Worm (Caenorhabditis elegans) whole organism, L4 larva: ENCODE results near the gene F38A5.22.

Experiments
- F10B5.3 ChIP-seq: sonication (generic microtip); optimal IDR thresholded peaks from 2 replicates; lab custom pipeline; 2016; ENCODE audit warnings: mild to moderate bottlenecking, missing genetic modification characterization, missing compliant biosample characterization
- T20F7.1 ChIP-seq: fragments of 200-800 bp; sonication (Bioruptor generic); optimal IDR thresholded peaks from 2 replicates; lab custom pipeline; 2018; ENCODE audit warnings: mild to moderate bottlenecking, missing genetic modification characterization, missing compliant biosample characterization
- T26A8.4 ChIP-seq: fragments of 200-800 bp; sonication (Bioruptor generic); IDR thresholded peaks from 2 replicates; pipeline ENCODE4 v1.3.6; 2022; ENCODE audit warnings: missing genetic modification characterization, missing compliant biosample characterization
- aha-1 ChIP-seq: fragments of 150-350 bp; peaks from one replicate; lab custom pipeline; 2014; ENCODE audit warnings: missing biosample characterization, missing genetic modification characterization
- arid-1 ChIP-seq: fragments of 200-800 bp; sonication (Bioruptor generic); conservative IDR thresholded peaks from 2 replicates; pipeline ENCODE4 v1.3.6; 2022; ENCODE audit warnings: missing genetic modification reagents, missing genetic modification characterization, missing compliant biosample characterization
- attf-4 ChIP-seq: sonication (generic microtip); optimal IDR thresholded peaks from 3 replicates; lab custom pipeline; 2017; ENCODE audit warnings: missing biosample characterization, missing genetic modification characterization
- ceh-20 ChIP-seq: fragments of 200-800 bp; sonication (Bioruptor generic); IDR thresholded peaks from 2 replicates; pipeline ENCODE4 v1.3.6; 2022; ENCODE audit warnings: missing genetic modification reagents, missing genetic modification characterization, missing compliant biosample characterization
- ceh-44 ChIP-seq: fragments of 200-800 bp; sonication (Bioruptor generic); IDR thresholded peaks from 2 replicates; pipeline ENCODE4 v1.3.6; 2022; ENCODE audit warnings: missing genetic modification reagents, missing genetic modification characterization, missing compliant biosample characterization
- ceh-82 ChIP-seq: sonication (generic microtip); optimal IDR thresholded peaks from 2 replicates; lab custom pipeline; 2017; ENCODE audit warnings: missing biosample characterization, missing genetic modification characterization
- ces-1 ChIP-seq: fragments of 150-350 bp; sonication (generic microtip); optimal IDR thresholded peaks from 4 replicates; lab custom pipeline; 2014; ENCODE audit warnings: missing biosample characterization, missing genetic modification reagents, missing genetic modification characterization
- daf-16 ChIP-seq, 3 experiments: sonication (generic microtip); optimal IDR thresholded peaks; 2 replicates each; lab custom pipeline; 2016 to 2017; ENCODE audit warnings: missing genetic modification characterization in 3 of 3, missing genetic modification reagents in 3 of 3, mild to moderate bottlenecking in 2 of 3, missing compliant biosample characterization in 2 of 3, missing biosample characterization in 1 of 3, moderate library complexity in 1 of 3
- daf-19 ChIP-seq: fragments of 200-800 bp; sonication (Bioruptor generic); conservative IDR thresholded peaks from 2 replicates; pipeline ENCODE4 v1.3.6; 2022; ENCODE audit warnings: missing genetic modification characterization, missing compliant biosample characterization
- dve-1 ChIP-seq: sonication (generic microtip); optimal IDR thresholded peaks from 2 replicates; lab custom pipeline; 2017; ENCODE audit warnings: antibody characterized with exemption, mild to moderate bottlenecking, missing genetic modification characterization, missing compliant biosample characterization; ENCODE audit not compliant: insufficient read depth
- egl-27 ChIP-seq: sonication (generic microtip); optimal IDR thresholded peaks from 3 replicates; lab custom pipeline; 2017; ENCODE audit warnings: missing biosample characterization, missing genetic modification reagents, missing genetic modification characterization
- egl-43 ChIP-seq: fragments of 200-800 bp; sonication (Bioruptor generic); IDR thresholded peaks from 2 replicates; pipeline ENCODE4 v1.3.6; 2022; ENCODE audit warnings: missing genetic modification reagents, missing genetic modification characterization, missing compliant biosample characterization
- gei-8 ChIP-seq: fragments of 200-800 bp; sonication (Bioruptor generic); optimal IDR thresholded peaks from 2 replicates; lab custom pipeline; 2018; ENCODE audit warnings: mild to moderate bottlenecking, missing genetic modification characterization, missing compliant biosample characterization
- hif-1 ChIP-seq, 2 experiments: sonication (generic microtip); optimal IDR thresholded peaks; 2 replicates each; lab custom pipeline; 2016 to 2017; ENCODE audit warnings: missing compliant biosample characterization in 2 of 2, missing genetic modification characterization in 2 of 2, missing genetic modification reagents in 2 of 2, missing genotype in 2 of 2, mild to moderate bottlenecking in 1 of 2
- hlh-11 ChIP-seq: fragments of 200-800 bp; sonication (Bioruptor generic); optimal IDR thresholded peaks from 2 replicates; lab custom pipeline; 2018; ENCODE audit warnings: mild to moderate bottlenecking, missing genetic modification characterization, missing compliant biosample characterization
- jun-1 ChIP-seq: fragments of 150-350 bp; optimal IDR thresholded peaks from 2 replicates; lab custom pipeline; 2014; ENCODE audit warnings: missing biosample characterization, missing genetic modification reagents, missing genetic modification characterization
- lin-1 ChIP-seq: fragments of 200-800 bp; sonication (Bioruptor generic); IDR thresholded peaks from 2 replicates; pipeline ENCODE4 v1.3.6; 2022; ENCODE audit warnings: missing genetic modification reagents, missing genetic modification characterization, missing compliant biosample characterization
- lin-15B ChIP-seq: fragments of 150-350 bp; sonication (generic microtip); optimal IDR thresholded peaks from 3 replicates; lab custom pipeline; 2014; ENCODE audit warnings: missing biosample characterization, missing genetic modification characterization
- lin-29 ChIP-seq: fragments of 200-800 bp; sonication (Bioruptor generic); IDR thresholded peaks from 2 replicates; pipeline ENCODE4 v1.3.6; 2022; ENCODE audit warnings: missing genetic modification reagents, missing genetic modification characterization, missing compliant biosample characterization
- lin-38 ChIP-seq: fragments of 200-800 bp; sonication (Bioruptor generic); IDR thresholded peaks from 2 replicates; pipeline ENCODE4 v1.3.6; 2022; ENCODE audit warnings: missing genetic modification reagents, missing genetic modification characterization, missing compliant biosample characterization
- lir-3 ChIP-seq: sonication (generic microtip); optimal IDR thresholded peaks from 2 replicates; lab custom pipeline; 2016; ENCODE audit warnings: mild to moderate bottlenecking, missing genetic modification characterization, missing compliant biosample characterization
- lsy-2 ChIP-seq, 2 experiments: fragments of 150-350 bp in 1 of 2; sonication (generic microtip) in 1 of 2; optimal IDR thresholded peaks; 2 replicates each; lab custom pipeline; 2014 to 2017; ENCODE audit warnings: missing biosample characterization in 2 of 2, missing genetic modification characterization in 2 of 2
- mep-1 ChIP-seq: fragments of 150-350 bp; sonication (generic microtip); optimal IDR thresholded peaks from 3 replicates; lab custom pipeline; 2014; ENCODE audit warnings: missing biosample characterization, missing genetic modification characterization
- mes-2 ChIP-seq: sonication (generic microtip); optimal IDR thresholded peaks from 2 replicates; lab custom pipeline; 2016; ENCODE audit warnings: missing genotype, mild to moderate bottlenecking, missing genetic modification characterization, missing compliant biosample characterization; ENCODE audit not compliant: poor library complexity, severe bottlenecking
- mxl-3 ChIP-seq: fragments of 200-800 bp; sonication (Bioruptor generic); optimal IDR thresholded peaks from 2 replicates; lab custom pipeline; 2018; ENCODE audit warnings: mild to moderate bottlenecking, missing genetic modification characterization, missing compliant biosample characterization
- nhr-10 ChIP-seq: fragments of 150-350 bp; optimal IDR thresholded peaks from 2 replicates; lab custom pipeline; 2014; ENCODE audit warnings: missing biosample characterization, missing genetic modification characterization
- nhr-102 ChIP-seq: sonication (generic microtip); optimal IDR thresholded peaks from 2 replicates; lab custom pipeline; 2016; ENCODE audit warnings: mild to moderate bottlenecking, missing genetic modification characterization, moderate library complexity, missing compliant biosample characterization
- nhr-237 ChIP-seq: sonication (generic microtip); optimal IDR thresholded peaks from 2 replicates; lab custom pipeline; 2017; ENCODE audit warnings: missing biosample characterization, missing genetic modification characterization
- nhr-25 ChIP-seq: sonication (generic microtip); optimal IDR thresholded peaks from 2 replicates; lab custom pipeline; 2017; ENCODE audit warnings: missing genetic modification characterization, mild to moderate bottlenecking, missing compliant biosample characterization, antibody characterized with exemption, moderate library complexity, borderline replicate concordance; ENCODE audit not compliant: insufficient read depth
- nhr-28 ChIP-seq: fragments of 150-350 bp; optimal IDR thresholded peaks from 2 replicates; lab custom pipeline; 2014; ENCODE audit warnings: missing biosample characterization, missing genetic modification characterization
- nhr-41 ChIP-seq: fragments of 200-800 bp; sonication (Bioruptor generic); IDR thresholded peaks from 2 replicates; pipeline ENCODE4 v1.3.6; 2022; ENCODE audit warnings: missing genetic modification reagents, missing genetic modification characterization, missing compliant biosample characterization
- nhr-42 ChIP-seq: fragments of 200-800 bp; sonication (Bioruptor generic); IDR thresholded peaks from 2 replicates; pipeline ENCODE4 v1.3.6; 2022; ENCODE audit warnings: missing genetic modification characterization, missing compliant biosample characterization
- nhr-48 ChIP-seq: sonication (generic microtip); optimal IDR thresholded peaks from 2 replicates; lab custom pipeline; 2016; ENCODE audit warnings: mild to moderate bottlenecking, missing genetic modification characterization, missing compliant biosample characterization
- pha-4 ChIP-seq, 2 experiments: fragments of 150-350 bp in 1 of 2; fragments of 200-800 bp in 1 of 2; sonication (Bioruptor generic) in 1 of 2; IDR thresholded peaks in 1 of 2; optimal IDR thresholded peaks in 1 of 2; 2 replicates each; pipeline versions ENCODE4 v1.3.6 to Lab custom; 2014 to 2022; ENCODE audit warnings: missing genetic modification characterization in 2 of 2, missing genetic modification reagents in 2 of 2, missing biosample characterization in 1 of 2, missing compliant biosample characterization in 1 of 2
- saeg-2 ChIP-seq: fragments of 200-800 bp; sonication (Bioruptor generic); IDR thresholded peaks from 2 replicates; pipeline ENCODE4 v1.3.6; 2022; ENCODE audit warnings: missing genetic modification reagents, missing genetic modification characterization, missing compliant biosample characterization
- snpc-1.2 ChIP-seq: fragments of 200-800 bp; sonication (Bioruptor generic); IDR thresholded peaks from 2 replicates; pipeline ENCODE4 v1.3.6; 2022; ENCODE audit warnings: missing genetic modification reagents, missing genetic modification characterization, missing compliant biosample characterization
- snpc-4 ChIP-seq: fragments of 150-350 bp; optimal IDR thresholded peaks from 2 replicates; lab custom pipeline; 2014; ENCODE audit warnings: missing biosample characterization, missing genetic modification characterization
- spr-3 ChIP-seq: fragments of 200-800 bp; sonication (Bioruptor generic); optimal IDR thresholded peaks from 2 replicates; lab custom pipeline; 2018; ENCODE audit warnings: mild to moderate bottlenecking, missing genetic modification characterization, missing compliant biosample characterization
- tag-97 ChIP-seq: fragments of 200-800 bp; sonication (Bioruptor generic); IDR thresholded peaks from 2 replicates; pipeline ENCODE4 v1.3.6; 2022; ENCODE audit warnings: missing genetic modification characterization, missing compliant biosample characterization
- unc-130 ChIP-seq: sonication (generic microtip); optimal IDR thresholded peaks from 2 replicates; lab custom pipeline; 2016; ENCODE audit warnings: missing genetic modification reagents, missing genetic modification characterization, missing compliant biosample characterization
- unc-62 ChIP-seq, 3 experiments: fragments of 150-350 bp in 1 of 3; sonication (generic microtip); optimal IDR thresholded peaks in 2 of 3; peaks in 1 of 3; 1 replicate in 1 of 3; 2 replicates in 2 of 3; lab custom pipeline; 2014 to 2017; ENCODE audit warnings: missing biosample characterization in 3 of 3, missing genetic modification characterization in 3 of 3, missing genetic modification reagents in 3 of 3, missing genotype in 1 of 3
- zag-1 ChIP-seq: fragments of 150-350 bp; optimal IDR thresholded peaks from 2 replicates; lab custom pipeline; 2014; ENCODE audit warnings: missing biosample characterization, missing genetic modification characterization
- zfp-2 ChIP-seq: sonication (generic microtip); optimal IDR thresholded peaks from 2 replicates; lab custom pipeline; 2016; ENCODE audit warnings: mild to moderate bottlenecking, missing genetic modification characterization, missing compliant biosample characterization
- zfp-3 ChIP-seq: fragments of 200-800 bp; sonication (Bioruptor generic); conservative IDR thresholded peaks from 2 replicates; pipeline ENCODE4 v1.3.6; 2022; ENCODE audit warnings: missing genetic modification reagents, missing genetic modification characterization, missing compliant biosample characterization
- zip-11 ChIP-seq: fragments of 200-800 bp; sonication (Bioruptor generic); IDR thresholded peaks from 2 replicates; pipeline ENCODE4 v1.3.6; 2022; ENCODE audit warnings: missing genetic modification characterization, missing compliant biosample characterization
- ztf-11 ChIP-seq: fragments of 150-350 bp; optimal IDR thresholded peaks from 2 replicates; lab custom pipeline; 2014; ENCODE audit warnings: missing biosample characterization, missing genetic modification characterization
- ztf-7 ChIP-seq: fragments of 150-350 bp; optimal IDR thresholded peaks from 2 replicates; lab custom pipeline; 2014; ENCODE audit warnings: missing biosample characterization, missing genetic modification characterization

Gene F38A5.22

DNA sequence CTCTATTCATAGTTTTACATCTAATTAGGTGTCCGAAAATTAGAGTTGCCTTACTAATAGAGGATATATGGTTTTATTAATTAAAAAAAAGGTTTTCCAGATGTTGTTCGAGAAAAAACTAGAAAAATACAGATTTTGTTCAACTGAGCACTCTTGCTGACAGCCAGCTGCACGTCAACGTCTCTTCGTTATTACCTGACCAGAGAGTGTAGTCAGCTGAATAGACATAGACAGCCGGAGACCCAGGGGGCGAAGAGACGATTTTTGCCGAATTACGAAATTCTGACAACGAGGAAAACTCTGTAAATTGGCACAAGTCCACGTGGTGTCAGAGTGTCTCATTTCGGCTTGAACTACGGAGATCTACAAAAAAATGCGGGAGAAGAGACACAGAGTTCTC, 22.9 kb upstream of the F38A5.22 start:
- TF ChIP-seq T20F7.1 (GFP tag; lab: Kevin White, UChicago): no peak
- TF ChIP-seq unc-130 (GFP tag; lab: Kevin White, UChicago): no peak
- no peak for TF ChIP-seq mes-2 (tag; lab: Kevin White, UChicago)
- TF ChIP-seq nhr-102 (tag; lab: Kevin White, UChicago): no peak
- TF ChIP-seq ceh-44 (GFP tag; lab: Robert Waterston, UW): no peak
- no peak for TF ChIP-seq ceh-82 (tag; lab: Kevin White, UChicago)
- TF ChIP-seq daf-19: no peak
- TF ChIP-seq nhr-237 (tag; lab: Kevin White, UChicago): no peak
- TF ChIP-seq egl-43 (GFP tag; lab: Robert Waterston, UW): no peak
- TF ChIP-seq ztf-11 (tag; lab: Kevin White, UChicago): no peak
- no peak for TF ChIP-seq T26A8.4 (GFP tag; lab: Robert Waterston, UW)
- no peak for TF ChIP-seq tag-97 (GFP tag; lab: Robert Waterston, UW)
- no peak for TF ChIP-seq zfp-3 (GFP tag; lab: Robert Waterston, UW)
- TF ChIP-seq aha-1 (tag; lab: Kevin White, UChicago): no peak
- TF ChIP-seq nhr-48 (tag; lab: Kevin White, UChicago): no peak
- peak; percentile 52; the same call in 1 of the 2 replicates for TF ChIP-seq pha-4 (GFP tag; IDR thresholded peaks at IDR 0.05; lab: Robert Waterston, UW)
- no peak for TF ChIP-seq pha-4 (tag; optimal IDR thresholded peaks at IDR 0.05; lab: Kevin White, UChicago)
- TF ChIP-seq mep-1 (tag; lab: Kevin White, UChicago): peak; percentile 29
- no peak for TF ChIP-seq attf-4 (tag; lab: Kevin White, UChicago)
- TF ChIP-seq F10B5.3: no peak
- TF ChIP-seq ztf-7 (tag; lab: Kevin White, UChicago): no peak
- no peak for TF ChIP-seq arid-1 (GFP tag; lab: Robert Waterston, UW)
- no peak for TF ChIP-seq zag-1 (tag; lab: Kevin White, UChicago)
- TF ChIP-seq mxl-3 (GFP tag; lab: Kevin White, UChicago): peak; percentile 17
- peak in 1 of 2 experiments; percentile 12 for TF ChIP-seq hif-1 (tag; optimal IDR thresholded peaks at IDR 0.05; lab: Kevin White, UChicago)
- TF ChIP-seq hlh-11 (tag; lab: Kevin White, UChicago): peak; percentile 72
- peak; percentile 28 for TF ChIP-seq dve-1 (tag; lab: Kevin White, UChicago)
- TF ChIP-seq nhr-28 (tag; lab: Kevin White, UChicago): no peak
- no peak for TF ChIP-seq nhr-42 (GFP tag; lab: Robert Waterston, UW)
- no peak for TF ChIP-seq ces-1
- no peak for TF ChIP-seq nhr-10 (tag; lab: Kevin White, UChicago)
- no peak for TF ChIP-seq nhr-41 (GFP tag; lab: Robert Waterston, UW)
- TF ChIP-seq spr-3 (GFP tag; lab: Kevin White, UChicago): no peak
- TF ChIP-seq jun-1 (tag; lab: Kevin White, UChicago): no peak
- TF ChIP-seq lin-38 (GFP tag; lab: Robert Waterston, UW): peak; percentile 54
- TF ChIP-seq snpc-1.2: no peak
- TF ChIP-seq lir-3 (tag; lab: Kevin White, UChicago): no peak
- TF ChIP-seq nhr-25: no peak
- TF ChIP-seq unc-62 (GFP tag; optimal IDR thresholded peaks at IDR 0.05 in 1 of 2; lab: Kevin White, UChicago): no peak
- no peak for TF ChIP-seq unc-62 (tag; optimal IDR thresholded peaks at IDR 0.05; lab: Kevin White, UChicago)
- TF ChIP-seq lin-15B (tag; lab: Kevin White, UChicago): no peak
- TF ChIP-seq daf-16 (GFP tag; optimal IDR thresholded peaks at IDR 0.05; lab: Kevin White, UChicago): no peak
- TF ChIP-seq daf-16 (tag; optimal IDR thresholded peaks at IDR 0.05; lab: Kevin White, UChicago): peak; percentile 26
- no peak for TF ChIP-seq lin-1 (GFP tag; lab: Robert Waterston, UW)
- TF ChIP-seq egl-27: no peak
- TF ChIP-seq saeg-2 (GFP tag; lab: Robert Waterston, UW): no peak
- TF ChIP-seq zfp-2: no peak
- TF ChIP-seq ceh-20 (GFP tag; lab: Robert Waterston, UW): no peak
- peak in 1 of 2 experiments; percentile 34 for TF ChIP-seq lsy-2 (tag; optimal IDR thresholded peaks at IDR 0.05; lab: Kevin White, UChicago)
- no peak for TF ChIP-seq gei-8 (GFP tag; lab: Kevin White, UChicago)
- TF ChIP-seq zip-11 (GFP tag; lab: Robert Waterston, UW): no peak
- TF ChIP-seq snpc-4 (tag; lab: Kevin White, UChicago): no peak
- TF ChIP-seq lin-29: no peak
